Worm (Caenorhabditis elegans): ENCODE results near the gene clec-223.
A peak's percentile ranks its signal among the peaks of the same experiment; 100 is the strongest.

DNA sequence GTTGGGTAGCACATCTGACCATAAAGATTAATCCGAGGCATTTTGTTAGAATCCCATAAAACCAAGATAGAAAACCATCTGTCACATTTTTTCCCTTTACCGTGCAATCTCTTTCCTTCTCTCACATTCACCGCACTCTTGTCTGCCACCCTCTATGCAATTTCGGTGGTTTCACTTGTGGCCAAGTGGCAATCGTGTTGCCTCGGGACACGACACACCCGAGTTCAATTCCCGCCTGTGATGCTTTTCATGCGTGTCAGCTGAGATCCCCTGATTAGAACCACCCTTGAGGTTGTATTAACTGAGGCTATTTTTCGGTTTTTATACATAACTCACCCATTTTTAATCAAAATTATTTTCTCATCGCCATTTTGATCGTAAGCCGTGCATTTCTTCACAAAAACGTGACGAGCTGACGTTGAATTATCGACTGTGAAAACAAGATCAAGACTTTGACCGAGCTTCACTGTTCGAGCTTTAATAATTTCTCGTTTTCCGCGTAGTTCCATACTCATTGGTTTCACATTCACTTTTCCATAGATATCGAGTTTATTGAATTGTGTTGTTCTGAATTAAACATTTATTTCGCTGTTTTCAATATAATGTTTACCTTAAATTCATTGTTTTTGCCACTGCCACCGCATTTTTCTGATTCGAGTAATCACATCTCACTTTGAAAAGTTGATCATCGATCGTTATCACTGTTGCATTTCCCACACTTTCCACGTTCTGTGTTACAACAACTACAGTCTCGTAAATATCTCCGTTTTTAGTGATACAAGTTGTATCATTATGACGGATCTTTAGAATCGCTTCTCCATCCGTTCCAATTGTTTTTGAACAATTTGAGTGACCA lies 41.3 kb downstream of the clec-223 start:
- TF ChIP-seq lsy-2 (tag; optimal IDR thresholded peaks at IDR 0.05) (peak; percentile 39 to 78), zag-1 (tag; optimal IDR thresholded peaks at IDR 0.05) (peak; percentile 8), jun-1 (tag; optimal IDR thresholded peaks at IDR 0.05) (peak; percentile 86), lin-13 (GFP tag; optimal IDR thresholded peaks at IDR 0.05) (peak; percentile 87), nhr-48 (tag; optimal IDR thresholded peaks at IDR 0.05) (peak; percentile 79), Y75B8A.6 (GFP tag; IDR thresholded peaks at IDR 0.05) (peak; percentile 97), unc-130 (GFP tag; optimal IDR thresholded peaks at IDR 0.05) (peak; percentile 96), php-3 (GFP tag; IDR thresholded peaks at IDR 0.05) (peak; percentile 95), fos-1 (tag; optimal IDR thresholded peaks at IDR 0.05) (no peak), ceh-82 (tag; optimal IDR thresholded peaks at IDR 0.05) (no peak)
